Worm (Caenorhabditis elegans) whole organism, L4 larva: ENCODE data around the gene nsy-7.

Experiments
- F26F4.8 ChIP-seq: fragments of 200-800 bp; sonication (Bioruptor generic); conservative IDR thresholded peaks from 2 replicates; pipeline ENCODE4 v1.3.6; 2022; ENCODE audit warnings: missing genetic modification characterization, missing compliant biosample characterization
- R02D3.7 ChIP-seq: fragments of 150-350 bp; sonication (generic microtip); optimal IDR thresholded peaks from 3 replicates; lab custom pipeline; 2014; ENCODE audit warnings: missing biosample characterization, missing genetic modification characterization
- T20F7.1 ChIP-seq: fragments of 200-800 bp; sonication (Bioruptor generic); optimal IDR thresholded peaks from 2 replicates; lab custom pipeline; 2018; ENCODE audit warnings: mild to moderate bottlenecking, missing genetic modification characterization, missing compliant biosample characterization
- Y105C5A.15 ChIP-seq: fragments of 200-800 bp; sonication (Bioruptor generic); IDR thresholded peaks from 2 replicates; pipeline ENCODE4 v1.3.6; 2022; ENCODE audit warnings: missing genetic modification characterization, missing compliant biosample characterization
- Y75B8A.6 ChIP-seq: fragments of 200-800 bp; sonication (Bioruptor generic); IDR thresholded peaks from 2 replicates; pipeline ENCODE4 v1.3.6; 2022; ENCODE audit warnings: missing genetic modification reagents, missing genetic modification characterization, missing compliant biosample characterization
- ZK337.2 ChIP-seq: fragments of 200-800 bp; sonication (Bioruptor generic); IDR thresholded peaks from 2 replicates; pipeline ENCODE4 v1.3.6; 2022; ENCODE audit warnings: missing genetic modification reagents, missing genetic modification characterization, missing compliant biosample characterization
- ZK546.5 ChIP-seq, 2 experiments: sonication (generic microtip); optimal IDR thresholded peaks; 2 replicates each; lab custom pipeline; 2017; ENCODE audit warnings: missing biosample characterization in 2 of 2, missing genetic modification characterization in 2 of 2
- aha-1 ChIP-seq: fragments of 150-350 bp; peaks from one replicate; lab custom pipeline; 2014; ENCODE audit warnings: missing biosample characterization, missing genetic modification characterization
- ama-1 ChIP-seq: fragments of 150-350 bp; optimal IDR thresholded peaks from 2 replicates; lab custom pipeline; 2014; ENCODE audit warnings: inconsistent platforms, mixed read lengths
- arid-1 ChIP-seq: fragments of 200-800 bp; sonication (Bioruptor generic); conservative IDR thresholded peaks from 2 replicates; pipeline ENCODE4 v1.3.6; 2022; ENCODE audit warnings: missing genetic modification reagents, missing genetic modification characterization, missing compliant biosample characterization
- attf-4 ChIP-seq: sonication (generic microtip); optimal IDR thresholded peaks from 3 replicates; lab custom pipeline; 2017; ENCODE audit warnings: missing biosample characterization, missing genetic modification characterization
- ceh-44 ChIP-seq: fragments of 200-800 bp; sonication (Bioruptor generic); IDR thresholded peaks from 2 replicates; pipeline ENCODE4 v1.3.6; 2022; ENCODE audit warnings: missing genetic modification reagents, missing genetic modification characterization, missing compliant biosample characterization
- ces-1 ChIP-seq: fragments of 150-350 bp; sonication (generic microtip); optimal IDR thresholded peaks from 4 replicates; lab custom pipeline; 2014; ENCODE audit warnings: missing biosample characterization, missing genetic modification reagents, missing genetic modification characterization
- daf-19 ChIP-seq: fragments of 200-800 bp; sonication (Bioruptor generic); conservative IDR thresholded peaks from 2 replicates; pipeline ENCODE4 v1.3.6; 2022; ENCODE audit warnings: missing genetic modification characterization, missing compliant biosample characterization
- dmd-6 ChIP-seq: fragments of 200-800 bp; sonication (Bioruptor generic); IDR thresholded peaks from 2 replicates; pipeline ENCODE4 v1.3.6; 2022; ENCODE audit warnings: missing genetic modification reagents, missing genetic modification characterization, missing compliant biosample characterization
- duxl-1 ChIP-seq: sonication (generic microtip); optimal IDR thresholded peaks from 2 replicates; lab custom pipeline; 2016; ENCODE audit warnings: mild to moderate bottlenecking, missing genetic modification characterization, moderate library complexity, missing compliant biosample characterization; ENCODE audit not compliant: poor library complexity
- dve-1 ChIP-seq: sonication (generic microtip); optimal IDR thresholded peaks from 2 replicates; lab custom pipeline; 2017; ENCODE audit warnings: antibody characterized with exemption, mild to moderate bottlenecking, missing genetic modification characterization, missing compliant biosample characterization; ENCODE audit not compliant: insufficient read depth
- egl-27 ChIP-seq: sonication (generic microtip); optimal IDR thresholded peaks from 3 replicates; lab custom pipeline; 2017; ENCODE audit warnings: missing biosample characterization, missing genetic modification reagents, missing genetic modification characterization
- fos-1 ChIP-seq: fragments of 150-350 bp; optimal IDR thresholded peaks from 2 replicates; lab custom pipeline; 2014; ENCODE audit warnings: missing biosample characterization, missing genetic modification characterization
- hif-1 ChIP-seq, 2 experiments: sonication (generic microtip); optimal IDR thresholded peaks; 2 replicates each; lab custom pipeline; 2016 to 2017; ENCODE audit warnings: missing compliant biosample characterization in 2 of 2, missing genetic modification characterization in 2 of 2, missing genetic modification reagents in 2 of 2, missing genotype in 2 of 2, mild to moderate bottlenecking in 1 of 2
- hmg-1.1 ChIP-seq: fragments of 200-800 bp; sonication (Bioruptor generic); IDR thresholded peaks from 2 replicates; pipeline ENCODE4 v1.3.6; 2022; ENCODE audit warnings: missing genetic modification reagents, missing genetic modification characterization, missing compliant biosample characterization
- lin-13 ChIP-seq: fragments of 150-350 bp; optimal IDR thresholded peaks from 2 replicates; lab custom pipeline; 2014; ENCODE audit warnings: missing biosample characterization, missing genetic modification reagents, missing genetic modification characterization
- lin-38 ChIP-seq: fragments of 200-800 bp; sonication (Bioruptor generic); IDR thresholded peaks from 2 replicates; pipeline ENCODE4 v1.3.6; 2022; ENCODE audit warnings: missing genetic modification reagents, missing genetic modification characterization, missing compliant biosample characterization
- lin-39 ChIP-seq: fragments of 150-350 bp; optimal IDR thresholded peaks from 2 replicates; lab custom pipeline; 2014; ENCODE audit warnings: missing biosample characterization, missing genetic modification reagents, missing genetic modification characterization
- mes-2 ChIP-seq: sonication (generic microtip); optimal IDR thresholded peaks from 2 replicates; lab custom pipeline; 2016; ENCODE audit warnings: missing genotype, mild to moderate bottlenecking, missing genetic modification characterization, missing compliant biosample characterization; ENCODE audit not compliant: poor library complexity, severe bottlenecking
- mxl-3 ChIP-seq: fragments of 200-800 bp; sonication (Bioruptor generic); optimal IDR thresholded peaks from 2 replicates; lab custom pipeline; 2018; ENCODE audit warnings: mild to moderate bottlenecking, missing genetic modification characterization, missing compliant biosample characterization
- nhr-102 ChIP-seq: sonication (generic microtip); optimal IDR thresholded peaks from 2 replicates; lab custom pipeline; 2016; ENCODE audit warnings: mild to moderate bottlenecking, missing genetic modification characterization, moderate library complexity, missing compliant biosample characterization
- nhr-111 ChIP-seq: fragments of 200-800 bp; sonication (Bioruptor generic); optimal IDR thresholded peaks from 2 replicates; lab custom pipeline; 2018; ENCODE audit warnings: mild to moderate bottlenecking, missing genetic modification characterization, missing compliant biosample characterization
- nhr-237 ChIP-seq: sonication (generic microtip); optimal IDR thresholded peaks from 2 replicates; lab custom pipeline; 2017; ENCODE audit warnings: missing biosample characterization, missing genetic modification characterization
- nhr-25 ChIP-seq: sonication (generic microtip); optimal IDR thresholded peaks from 2 replicates; lab custom pipeline; 2017; ENCODE audit warnings: missing genetic modification characterization, mild to moderate bottlenecking, missing compliant biosample characterization, antibody characterized with exemption, moderate library complexity, borderline replicate concordance; ENCODE audit not compliant: insufficient read depth
- pha-4 ChIP-seq, 2 experiments: fragments of 150-350 bp in 1 of 2; fragments of 200-800 bp in 1 of 2; sonication (Bioruptor generic) in 1 of 2; IDR thresholded peaks in 1 of 2; optimal IDR thresholded peaks in 1 of 2; 2 replicates each; pipeline versions ENCODE4 v1.3.6 to Lab custom; 2014 to 2022; ENCODE audit warnings: missing genetic modification characterization in 2 of 2, missing genetic modification reagents in 2 of 2, missing biosample characterization in 1 of 2, missing compliant biosample characterization in 1 of 2
- saeg-2 ChIP-seq: fragments of 200-800 bp; sonication (Bioruptor generic); IDR thresholded peaks from 2 replicates; pipeline ENCODE4 v1.3.6; 2022; ENCODE audit warnings: missing genetic modification reagents, missing genetic modification characterization, missing compliant biosample characterization
- spr-3 ChIP-seq: fragments of 200-800 bp; sonication (Bioruptor generic); optimal IDR thresholded peaks from 2 replicates; lab custom pipeline; 2018; ENCODE audit warnings: mild to moderate bottlenecking, missing genetic modification characterization, missing compliant biosample characterization
- tag-97 ChIP-seq: fragments of 200-800 bp; sonication (Bioruptor generic); IDR thresholded peaks from 2 replicates; pipeline ENCODE4 v1.3.6; 2022; ENCODE audit warnings: missing genetic modification characterization, missing compliant biosample characterization
- unc-39 ChIP-seq: sonication (generic microtip); optimal IDR thresholded peaks from 2 replicates; lab custom pipeline; 2017; ENCODE audit warnings: missing biosample characterization, missing genetic modification characterization
- unc-62 ChIP-seq, 3 experiments: fragments of 150-350 bp in 1 of 3; sonication (generic microtip); optimal IDR thresholded peaks in 2 of 3; peaks in 1 of 3; 1 replicate in 1 of 3; 2 replicates in 2 of 3; lab custom pipeline; 2014 to 2017; ENCODE audit warnings: missing biosample characterization in 3 of 3, missing genetic modification characterization in 3 of 3, missing genetic modification reagents in 3 of 3, missing genotype in 1 of 3
- vab-7 ChIP-seq: fragments of 200-800 bp; sonication (Bioruptor generic); IDR thresholded peaks from 2 replicates; pipeline ENCODE4 v1.3.6; 2022; ENCODE audit warnings: missing genetic modification reagents, missing genetic modification characterization, missing compliant biosample characterization
- zip-2 ChIP-seq: fragments of 150-350 bp; optimal IDR thresholded peaks from 2 replicates; lab custom pipeline; 2014; ENCODE audit warnings: missing biosample characterization, missing genetic modification characterization
- ztf-11 ChIP-seq: fragments of 150-350 bp; optimal IDR thresholded peaks from 2 replicates; lab custom pipeline; 2014; ENCODE audit warnings: missing biosample characterization, missing genetic modification characterization

nsy-7 gene

ce11 chrIV:8096375-8096774 is 9.9 kb upstream of the nsy-7 start:
- no peak for TF ChIP-seq saeg-2 (GFP tag; lab: Robert Waterston, UW)
- TF ChIP-seq ZK337.2 (GFP tag; lab: Robert Waterston, UW) = no peak
- no peak for TF ChIP-seq unc-62 (GFP tag; optimal IDR thresholded peaks at IDR 0.05 in 1 of 2; lab: Kevin White, UChicago)
- TF ChIP-seq unc-62 (tag; optimal IDR thresholded peaks at IDR 0.05; lab: Kevin White, UChicago) = no peak
- TF ChIP-seq nhr-25 = no peak
- no peak for TF ChIP-seq aha-1 (tag; lab: Kevin White, UChicago)
- TF ChIP-seq fos-1 (tag; lab: Kevin White, UChicago) = no peak
- no peak for TF ChIP-seq ces-1 (GFP tag; lab: Kevin White, UChicago)
- TF ChIP-seq unc-39 (tag; lab: Kevin White, UChicago) = no peak
- no peak for TF ChIP-seq lin-13
- no peak for TF ChIP-seq F26F4.8 (GFP tag; lab: Robert Waterston, UW)
- no peak for TF ChIP-seq Y75B8A.6
- no peak for TF ChIP-seq tag-97
- TF ChIP-seq nhr-111 (GFP tag; lab: Kevin White, UChicago) = no peak

- TF ChIP-seq hmg-1.1 (GFP tag; lab: Robert Waterston, UW) = peak; percentile 23; the same call in 1 of the 2 replicates
- TF ChIP-seq dmd-6 (GFP tag; lab: Robert Waterston, UW) = no peak
These were observed 5.1 kb upstream of the nsy-7 start for ce11 chrIV:8091539-8091938.

ce11 chrIV:8080782-8081181 is 5.7 kb downstream of the nsy-7 start:
- TF ChIP-seq aha-1 (tag; lab: Kevin White, UChicago) = peak; percentile 37
- TF ChIP-seq ama-1 (lab: Kevin White, UChicago) = no peak
- TF ChIP-seq zip-2 (tag; lab: Kevin White, UChicago) = no peak
- no peak for TF ChIP-seq duxl-1 (tag; lab: Kevin White, UChicago)

- TF ChIP-seq aha-1 (tag; lab: Kevin White, UChicago) = peak; percentile 56
- 0 out of 2 replicates have a peak, but pooled peaks have one; percentile 4 for TF ChIP-seq hmg-1.1 (GFP tag; lab: Robert Waterston, UW)
- TF ChIP-seq unc-62 (GFP tag; optimal IDR thresholded peaks at IDR 0.05 in 1 of 2; lab: Kevin White, UChicago) = peak in 1 of 2 experiments; percentile 90
- TF ChIP-seq unc-62 (tag; optimal IDR thresholded peaks at IDR 0.05; lab: Kevin White, UChicago) = no peak
- no peak for TF ChIP-seq mxl-3
- TF ChIP-seq lin-13 = no peak
These were observed 6.3 kb downstream of the nsy-7 start for ce11 chrIV:8080166-8080565.

- TF ChIP-seq ZK546.5 (tag; optimal IDR thresholded peaks at IDR 0.05; lab: Kevin White, UChicago) (no peak), arid-1 (GFP tag; lab: Robert Waterston, UW) (no peak), saeg-2 (GFP tag; lab: Robert Waterston, UW) (no peak), aha-1 (tag; lab: Kevin White, UChicago) (no peak), lin-38 (GFP tag; lab: Robert Waterston, UW) (no peak), dve-1 (tag; lab: Kevin White, UChicago) (no peak), mxl-3 (no peak), mes-2 (tag; lab: Kevin White, UChicago) (no peak), lin-39 (no peak), ceh-44 (GFP tag; lab: Robert Waterston, UW) (no peak), fos-1 (tag; lab: Kevin White, UChicago) (no peak), hif-1 (tag; optimal IDR thresholded peaks at IDR 0.05; lab: Kevin White, UChicago) (no peak), dmd-6 (GFP tag; lab: Robert Waterston, UW) (no peak), T20F7.1 (GFP tag; lab: Kevin White, UChicago) (no peak)
These were observed 9.9 kb downstream of the nsy-7 start for ce11 chrIV:8076511-8076910.

ce11 chrIV:8075516-8075915 is 10.9 kb downstream of the nsy-7 start:
- TF ChIP-seq ztf-11 (tag; lab: Kevin White, UChicago) (no peak), zip-2 (tag; lab: Kevin White, UChicago) (no peak), vab-7 (GFP tag; lab: Robert Waterston, UW) (no peak), nhr-237 (no peak), Y105C5A.15 (GFP tag; lab: Robert Waterston, UW) (no peak), spr-3 (no peak), R02D3.7 (tag; lab: Kevin White, UChicago) (no peak), ZK337.2 (GFP tag; lab: Robert Waterston, UW) (no peak), dve-1 (tag; lab: Kevin White, UChicago) (no peak), lin-39 (no peak), Y75B8A.6 (no peak), attf-4 (tag; lab: Kevin White, UChicago) (no peak), lin-38 (GFP tag; lab: Robert Waterston, UW) (no peak), daf-19 (GFP tag; lab: Robert Waterston, UW) (no peak), egl-27 (no peak), fos-1 (tag; lab: Kevin White, UChicago) (no peak), pha-4 (GFP tag; IDR thresholded peaks at IDR 0.05; lab: Robert Waterston, UW) (no peak), pha-4 (tag; optimal IDR thresholded peaks at IDR 0.05; lab: Kevin White, UChicago) (no peak), nhr-102 (no peak)
